Fruit fly (Drosophila melanogaster) whole organism, adult: ENCODE data around the gene CG14036.

Source experiments
- CG11617 ChIP-seq: fragments of 200-800 bp; sonication (Bioruptor generic); optimal IDR thresholded peaks from 2 replicates; lab custom pipeline; 2017; ENCODE audit warnings: mild to moderate bottlenecking, missing biosample characterization, missing genetic modification reagents, missing genetic modification characterization
- CG12768 ChIP-seq: fragments of 200-800 bp; sonication (Bioruptor generic); optimal IDR thresholded peaks from 2 replicates; lab custom pipeline; 2017; ENCODE audit warnings: missing biosample characterization, missing genetic modification characterization, mild to moderate bottlenecking, moderate library complexity, missing genetic modification reagents
- CG14711 ChIP-seq: fragments of 200-800 bp; sonication (Bioruptor generic); optimal IDR thresholded peaks from 2 replicates; lab custom pipeline; 2018; ENCODE audit warnings: missing biosample characterization, mild to moderate bottlenecking, missing genetic modification characterization, moderate library complexity
- CG1620 ChIP-seq: fragments of 200-800 bp; sonication (Bioruptor generic); optimal IDR thresholded peaks from 2 replicates; lab custom pipeline; 2016; ENCODE audit warnings: missing biosample characterization, missing genetic modification characterization
- CG33017 ChIP-seq: fragments of 200-800 bp; sonication (Bioruptor generic); optimal IDR thresholded peaks from 2 replicates; lab custom pipeline; 2018; ENCODE audit warnings: missing biosample characterization, mild to moderate bottlenecking, missing genetic modification characterization, moderate library complexity
- CG5204 ChIP-seq: fragments of 200-800 bp; sonication (Bioruptor generic); optimal IDR thresholded peaks from 2 replicates; lab custom pipeline; 2016; ENCODE audit warnings: missing biosample characterization, missing genetic modification characterization
- CG7045 ChIP-seq: fragments of 200-800 bp; sonication (Bioruptor generic); optimal IDR thresholded peaks from 2 replicates; lab custom pipeline; 2017; ENCODE audit warnings: missing biosample characterization, mild to moderate bottlenecking, missing genetic modification characterization
- CG7101 ChIP-seq: fragments of 200-800 bp; sonication (Bioruptor generic); optimal IDR thresholded peaks from 2 replicates; lab custom pipeline; 2018; ENCODE audit warnings: missing biosample characterization, mild to moderate bottlenecking, missing genetic modification characterization, moderate library complexity
- Clk ChIP-seq: fragments of 200-800 bp; sonication (Bioruptor generic); optimal IDR thresholded peaks from 2 replicates; lab custom pipeline; 2017; ENCODE audit warnings: missing biosample characterization, missing genetic modification characterization
- Crg-1 ChIP-seq: fragments of 200-800 bp; sonication (Bioruptor generic); optimal IDR thresholded peaks from 2 replicates; lab custom pipeline; 2016; ENCODE audit warnings: missing biosample characterization, missing genetic modification characterization
- Hr96 ChIP-seq: fragments of 200-800 bp; sonication (Bioruptor generic); optimal IDR thresholded peaks from 2 replicates; lab custom pipeline; 2016; ENCODE audit warnings: missing biosample characterization, missing genetic modification characterization
- Mnt ChIP-seq: fragments of 200-800 bp; sonication (Bioruptor generic); optimal IDR thresholded peaks from 2 replicates; lab custom pipeline; 2016; ENCODE audit warnings: missing biosample characterization, mild to moderate bottlenecking, missing genetic modification characterization
- bab1 ChIP-seq: fragments of 200-800 bp; sonication (Bioruptor generic); optimal IDR thresholded peaks from 3 replicates; lab custom pipeline; 2019; ENCODE audit warnings: missing biosample characterization, mild to moderate bottlenecking, missing genetic modification characterization, moderate library complexity
- cic ChIP-seq: fragments of 200-800 bp; sonication (Bioruptor generic); optimal IDR thresholded peaks from 2 replicates; lab custom pipeline; 2017; ENCODE audit warnings: missing biosample characterization, mild to moderate bottlenecking, missing genetic modification characterization, moderate library complexity
- cnc ChIP-seq, 2 experiments: fragments of >200 bp; optimal IDR thresholded peaks; 2 replicates each; lab custom pipeline; 2017
- kay ChIP-seq: fragments of 200-800 bp; sonication (Bioruptor generic); peaks from one replicate; lab custom pipeline; 2016; ENCODE audit warnings: missing biosample characterization, missing genetic modification characterization, borderline replicate concordance
- ovo ChIP-seq: fragments of 200-800 bp; sonication (Bioruptor generic); optimal IDR thresholded peaks from 2 replicates; lab custom pipeline; 2016; ENCODE audit warnings: missing biosample characterization, missing genetic modification characterization
- pad ChIP-seq: fragments of 200-800 bp; sonication (Bioruptor generic); optimal IDR thresholded peaks from 3 replicates; lab custom pipeline; 2017; ENCODE audit warnings: missing biosample characterization, missing genetic modification characterization, mild to moderate bottlenecking, moderate library complexity, missing genetic modification reagents
- tj ChIP-seq: fragments of 200-800 bp; sonication (Bioruptor generic); optimal IDR thresholded peaks from 3 replicates; lab custom pipeline; 2017; ENCODE audit warnings: missing biosample characterization, mild to moderate bottlenecking, missing genetic modification characterization, moderate library complexity
- toe ChIP-seq: fragments of 200-800 bp; sonication (Bioruptor generic); optimal IDR thresholded peaks from 2 replicates; lab custom pipeline; 2016; ENCODE audit warnings: missing biosample characterization, missing genetic modification characterization

The CG14036 gene

DNA sequence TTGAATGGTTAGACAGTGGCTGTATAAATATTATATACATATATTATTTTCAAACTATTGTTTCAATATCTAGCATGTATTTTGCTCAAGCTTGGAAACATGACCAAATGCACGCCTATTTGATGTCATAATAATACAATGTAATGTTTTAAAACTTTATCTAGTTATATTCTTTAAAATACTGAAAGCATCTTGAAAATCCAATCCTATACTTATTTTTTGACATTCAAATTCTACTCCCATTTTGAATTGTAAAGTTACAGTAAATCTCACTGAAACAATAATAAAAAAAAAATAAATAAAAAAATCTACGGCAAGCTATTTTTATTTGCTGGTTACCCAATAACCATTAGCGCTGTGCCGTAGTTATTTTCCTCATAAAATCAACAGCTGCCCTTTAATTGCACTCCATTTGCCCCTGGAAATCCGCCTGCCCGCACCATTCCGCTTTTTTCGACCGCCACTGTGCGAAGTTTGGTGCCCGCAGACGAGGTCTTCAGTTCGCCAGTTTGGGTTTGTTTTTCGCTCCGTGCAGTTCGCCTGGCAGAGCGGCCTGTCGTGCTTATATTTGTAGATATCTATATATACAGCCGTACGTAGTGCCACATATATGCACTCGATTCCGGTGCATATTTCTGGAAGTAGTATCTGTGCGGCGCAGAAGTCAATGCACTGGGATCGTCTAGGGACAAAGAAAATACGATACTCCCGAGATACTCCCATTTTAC, 9.8 kb downstream of the CG14036 start:
- no peak for TF ChIP-seq toe (GFP tag; lab: Kevin White, UChicago)
- peak; percentile 48 for TF ChIP-seq CG7101
- TF ChIP-seq CG11617 = peak; percentile 57
- TF ChIP-seq bab1 = no peak
- TF ChIP-seq Crg-1 = peak; percentile 34
- TF ChIP-seq CG7045 (GFP tag; lab: Kevin White, UChicago) = no peak
- TF ChIP-seq cnc (optimal IDR thresholded peaks at IDR 0.05; lab: Kevin White, UChicago) = no peak
- peak; percentile 18 for TF ChIP-seq pad
- peak; percentile 66 for TF ChIP-seq kay (GFP tag; lab: Kevin White, UChicago)
- peak; percentile 57 for TF ChIP-seq CG33017
- peak; percentile 58 for TF ChIP-seq ovo (GFP tag; lab: Kevin White, UChicago)
- TF ChIP-seq cic (GFP tag; lab: Kevin White, UChicago) = peak; percentile 13
- no peak for TF ChIP-seq CG14711 (tag; lab: Kevin White, UChicago)
- peak; percentile 26 for TF ChIP-seq tj (GFP tag; lab: Kevin White, UChicago)
- peak; percentile 10 for TF ChIP-seq CG12768 (GFP tag; lab: Kevin White, UChicago)
- TF ChIP-seq Hr96 (GFP tag; lab: Kevin White, UChicago) = no peak
- TF ChIP-seq Mnt (GFP tag; lab: Kevin White, UChicago) = peak; percentile 33
- peak; percentile 4 for TF ChIP-seq CG1620 (GFP tag; lab: Kevin White, UChicago)
- no peak for TF ChIP-seq Clk (GFP tag; lab: Kevin White, UChicago)
- peak; percentile 15 for TF ChIP-seq CG5204 (GFP tag; lab: Kevin White, UChicago)

dm6 chr2L:5044361-5044891, 10.4 kb downstream of the CG14036 start, which contains the start of gene CG31650:
TSS of gene CG31650 (minus strand) at chr2L:5044712.
- TF ChIP-seq cic (GFP tag; lab: Kevin White, UChicago) = no peak
- TF ChIP-seq Mnt (GFP tag; lab: Kevin White, UChicago) = no peak
- no peak for TF ChIP-seq CG12768 (GFP tag; lab: Kevin White, UChicago)
- no peak for TF ChIP-seq pad
- TF ChIP-seq cnc (optimal IDR thresholded peaks at IDR 0.05; lab: Kevin White, UChicago) = no peak
- no peak for TF ChIP-seq tj (GFP tag; lab: Kevin White, UChicago)
- no peak for TF ChIP-seq CG11617
- TF ChIP-seq CG5204 (GFP tag; lab: Kevin White, UChicago) = no peak
- TF ChIP-seq CG1620 (GFP tag; lab: Kevin White, UChicago) = no peak
- TF ChIP-seq CG33017 = no peak
- TF ChIP-seq CG14711 (tag; lab: Kevin White, UChicago) = no peak
- TF ChIP-seq CG7045 (GFP tag; lab: Kevin White, UChicago) = no peak
- no peak for TF ChIP-seq Clk (GFP tag; lab: Kevin White, UChicago)

dm6 chr2L:5043495-5044146, 11.2 kb downstream of the CG14036 start:
- no peak for TF ChIP-seq toe (GFP tag; lab: Kevin White, UChicago)
- peak; percentile 59 for TF ChIP-seq CG7045 (GFP tag; lab: Kevin White, UChicago)
- peak; percentile 22 for TF ChIP-seq CG14711 (tag; lab: Kevin White, UChicago)
- peak; percentile 12 for TF ChIP-seq Mnt (GFP tag; lab: Kevin White, UChicago)
- TF ChIP-seq kay (GFP tag; lab: Kevin White, UChicago) = no peak
- TF ChIP-seq ovo (GFP tag; lab: Kevin White, UChicago) = no peak
- peak; percentile 40 for TF ChIP-seq CG12768 (GFP tag; lab: Kevin White, UChicago)
- TF ChIP-seq CG33017 = no peak
- no peak for TF ChIP-seq Crg-1
- TF ChIP-seq cnc (optimal IDR thresholded peaks at IDR 0.05; lab: Kevin White, UChicago) = no peak
- no peak for TF ChIP-seq CG1620 (GFP tag; lab: Kevin White, UChicago)
- TF ChIP-seq CG7101 = peak; percentile 6
- TF ChIP-seq Hr96 (GFP tag; lab: Kevin White, UChicago) = no peak
- peak; percentile 30 for TF ChIP-seq CG5204 (GFP tag; lab: Kevin White, UChicago)

dm6 chr2L:5043043-5043442, 11.8 kb downstream of the CG14036 start, which contains the start of the genes CG33995, CG44000 and CG44001:
TSS of gene CG33995 (plus strand) at chr2L:5043270.
TSS of gene CG44000 (plus strand) at chr2L:5043270.
TSS of gene CG44001 (plus strand) at chr2L:5043270.
- TF ChIP-seq CG5204 (GFP tag; lab: Kevin White, UChicago) (no peak), CG14711 (tag; lab: Kevin White, UChicago) (peak; percentile 48), Crg-1 (peak; percentile 63), Clk (GFP tag; lab: Kevin White, UChicago) (peak; percentile 53), CG12768 (GFP tag; lab: Kevin White, UChicago) (no peak), cic (GFP tag; lab: Kevin White, UChicago) (peak; percentile 20), tj (GFP tag; lab: Kevin White, UChicago) (peak; percentile 94), kay (GFP tag; lab: Kevin White, UChicago) (no peak), CG7101 (peak; percentile 70), CG1620 (GFP tag; lab: Kevin White, UChicago) (peak; percentile 81), pad (peak; percentile 57), bab1 (peak; percentile 69), toe (GFP tag; lab: Kevin White, UChicago) (peak; percentile 62), Hr96 (GFP tag; lab: Kevin White, UChicago) (peak; percentile 69), CG11617 (peak; percentile 22), CG7045 (GFP tag; lab: Kevin White, UChicago) (no peak), ovo (GFP tag; lab: Kevin White, UChicago) (no peak), Mnt (GFP tag; lab: Kevin White, UChicago) (peak; percentile 75), CG33017 (no peak), cnc (optimal IDR thresholded peaks at IDR 0.05; lab: Kevin White, UChicago) (no peak)

DNA sequence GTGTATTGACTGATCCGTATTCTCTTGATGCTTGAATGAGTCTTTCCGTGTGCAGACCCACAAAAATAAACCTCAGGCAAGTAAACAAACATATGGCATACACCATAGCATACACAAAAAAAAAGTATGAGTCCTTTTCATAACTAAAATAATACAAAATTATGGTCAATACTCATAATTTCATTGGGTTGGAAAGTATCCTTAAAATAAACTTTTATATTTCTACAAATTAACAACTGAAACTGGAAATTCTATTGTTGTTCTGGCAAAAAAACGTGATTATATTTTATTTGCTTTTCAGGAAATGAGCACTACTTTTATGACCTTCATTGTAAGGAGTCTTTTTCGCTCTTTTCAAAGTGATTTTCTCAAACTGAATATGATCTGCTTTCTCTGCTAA, 12.7 kb downstream of the CG14036 start:
- TF ChIP-seq cnc (optimal IDR thresholded peaks at IDR 0.05; lab: Kevin White, UChicago) (no peak), CG7101 (no peak), pad (no peak), CG5204 (GFP tag; lab: Kevin White, UChicago) (no peak), CG11617 (no peak), Mnt (GFP tag; lab: Kevin White, UChicago) (no peak), cic (GFP tag; lab: Kevin White, UChicago) (no peak), Crg-1 (no peak), CG33017 (no peak), Hr96 (GFP tag; lab: Kevin White, UChicago) (no peak), bab1 (no peak), kay (GFP tag; lab: Kevin White, UChicago) (no peak), CG7045 (GFP tag; lab: Kevin White, UChicago) (no peak), tj (GFP tag; lab: Kevin White, UChicago) (no peak), Clk (GFP tag; lab: Kevin White, UChicago) (no peak), toe (GFP tag; lab: Kevin White, UChicago) (no peak), CG14711 (tag; lab: Kevin White, UChicago) (no peak)
